Worm (Caenorhabditis elegans): ENCODE data around the gene F29B9.11.

DNA sequence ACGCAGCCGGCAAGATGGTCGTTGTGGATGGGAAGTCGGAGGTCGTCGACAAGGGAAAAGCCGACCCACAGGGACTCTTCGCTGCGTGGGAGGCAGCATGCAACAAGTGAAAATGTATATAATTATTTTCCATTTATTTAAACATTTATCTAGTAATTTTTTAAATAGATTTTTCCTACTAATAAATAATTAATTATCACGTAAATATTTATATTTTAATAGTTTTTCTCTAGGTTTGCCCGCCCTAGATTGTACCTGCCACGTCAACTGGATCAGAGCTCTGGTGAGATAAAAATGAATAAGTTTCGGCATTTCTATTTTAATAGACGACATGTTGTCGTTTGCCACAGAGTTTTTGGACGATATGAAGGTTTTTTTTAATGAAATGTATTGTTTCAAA is 7.0 kb downstream of the F29B9.11 start, which contains the start of gene psr-1:
- TF ChIP-seq elt-1 (tag; optimal IDR thresholded peaks at IDR 0.05; ENCODE audit: borderline replicate concordance, insufficient read depth) (no peak), unc-39 (tag; optimal IDR thresholded peaks at IDR 0.05) (no peak), flh-1 (GFP tag; optimal IDR thresholded peaks at IDR 0.05) (no peak), unc-62 (GFP tag; optimal IDR thresholded peaks at IDR 0.05) (no peak), nhr-76 (tag; optimal IDR thresholded peaks at IDR 0.05) (no peak), ztf-11 (tag; optimal IDR thresholded peaks at IDR 0.05) (no peak), ceh-83 (GFP tag; optimal IDR thresholded peaks at IDR 0.05) (no peak), nhr-2 (tag; optimal IDR thresholded peaks at IDR 0.05) (no peak), snpc-4 (tag; optimal IDR thresholded peaks at IDR 0.05) (no peak), nhr-12 (tag; optimal IDR thresholded peaks at IDR 0.05) (no peak), ceh-43 (GFP tag; optimal IDR thresholded peaks at IDR 0.05) (no peak), ham-2 (GFP tag; optimal IDR thresholded peaks at IDR 0.05) (no peak), mls-2 (tag; optimal IDR thresholded peaks at IDR 0.05) (no peak)
